Worm (Caenorhabditis elegans) whole organism, L1 larva: ENCODE measurements around the gene F18E9.8.

Experiments used
- C04F5.9 ChIP-seq: sonication (generic microtip); optimal IDR thresholded peaks from 2 replicates; lab custom pipeline; 2016; ENCODE audit warnings: missing genetic modification characterization, missing compliant biosample characterization
- F16B12.6 ChIP-seq: fragments of 150-350 bp; optimal IDR thresholded peaks from 2 replicates; lab custom pipeline; 2014; ENCODE audit warnings: missing biosample characterization, missing genetic modification characterization
- Y116A8C.19 ChIP-seq: sonication (generic microtip); optimal IDR thresholded peaks from 2 replicates; lab custom pipeline; 2016; ENCODE audit warnings: missing compliant biosample characterization, missing genetic modification characterization, borderline replicate concordance
- aha-1 ChIP-seq: fragments of 150-350 bp; optimal IDR thresholded peaks from 2 replicates; lab custom pipeline; 2014; ENCODE audit warnings: missing biosample characterization, missing genetic modification characterization
- alr-1 ChIP-seq: fragments of 200-800 bp; sonication (Bioruptor generic); optimal IDR thresholded peaks from 2 replicates; lab custom pipeline; 2018; ENCODE audit warnings: borderline replicate concordance, mild to moderate bottlenecking, missing genetic modification characterization, missing compliant biosample characterization
- aly-2 ChIP-seq: fragments of 150-350 bp; optimal IDR thresholded peaks from 2 replicates; lab custom pipeline; 2014; ENCODE audit warnings: missing biosample characterization, missing genetic modification characterization
- blmp-1 ChIP-seq: fragments of 150-350 bp; optimal IDR thresholded peaks from 2 replicates; lab custom pipeline; 2014; ENCODE audit warnings: missing biosample characterization, missing genetic modification characterization
- ceh-63 ChIP-seq: fragments of 200-800 bp; sonication (Bioruptor generic); optimal IDR thresholded peaks from 2 replicates; lab custom pipeline; 2018; ENCODE audit warnings: mild to moderate bottlenecking, missing genetic modification characterization, missing compliant biosample characterization
- ceh-82 ChIP-seq, 3 experiments: fragments of 150-350 bp in 1 of 3; sonication (generic microtip) in 2 of 3; optimal IDR thresholded peaks; 2 replicates each; lab custom pipeline; 2014 to 2017; ENCODE audit warnings: missing biosample characterization in 3 of 3, missing genetic modification characterization in 3 of 3
- ceh-90 ChIP-seq: sonication (generic microtip); optimal IDR thresholded peaks from 2 replicates; lab custom pipeline; 2016; ENCODE audit warnings: missing genetic modification characterization, missing compliant biosample characterization
- dpl-1 ChIP-seq, 3 experiments: fragments of 150-350 bp in 2 of 3; sonication (generic microtip) in 1 of 3; optimal IDR thresholded peaks; 2 replicates each; lab custom pipeline; 2014 to 2017; ENCODE audit warnings: missing biosample characterization in 3 of 3, missing genetic modification characterization in 3 of 3, missing genetic modification reagents in 3 of 3
- dsc-1 ChIP-seq: sonication (generic microtip); optimal IDR thresholded peaks from 2 replicates; lab custom pipeline; 2016; ENCODE audit warnings: mild to moderate bottlenecking, missing genetic modification characterization, missing compliant biosample characterization
- elt-2 ChIP-seq: sonication (generic microtip); optimal IDR thresholded peaks from 2 replicates; lab custom pipeline; 2016; ENCODE audit warnings: missing genetic modification characterization, mild to moderate bottlenecking, inconsistent platforms, missing compliant biosample characterization, missing genetic modification reagents
- elt-3 ChIP-seq, 6 experiments: fragments of 150-350 bp in 1 of 6; sonication (generic microtip); optimal IDR thresholded peaks; 2 replicates each; lab custom pipeline; 2017 to 2018; ENCODE audit warnings: missing biosample characterization in 6 of 6, missing genetic modification characterization in 6 of 6, inconsistent platforms in 1 of 6
- fkh-10 ChIP-seq: sonication (generic microtip); optimal IDR thresholded peaks from 2 replicates; lab custom pipeline; 2017; ENCODE audit warnings: missing biosample characterization, missing genetic modification reagents, missing genetic modification characterization
- fkh-4 ChIP-seq: sonication (generic microtip); optimal IDR thresholded peaks from 2 replicates; lab custom pipeline; 2016; ENCODE audit warnings: missing compliant biosample characterization, missing genetic modification characterization, borderline replicate concordance
- fos-1 ChIP-seq: fragments of 150-350 bp; optimal IDR thresholded peaks from 2 replicates; lab custom pipeline; 2014; ENCODE audit warnings: missing biosample characterization, missing genetic modification characterization
- grh-1 ChIP-seq: fragments of 200-800 bp; sonication (Bioruptor generic); IDR thresholded peaks from 2 replicates; pipeline ENCODE4 v1.3.6; 2022; ENCODE audit warnings: missing genetic modification reagents, missing genetic modification characterization, missing compliant biosample characterization
- hlh-17 ChIP-seq: fragments of 200-800 bp; sonication (Bioruptor generic); optimal IDR thresholded peaks from 2 replicates; lab custom pipeline; 2018; ENCODE audit warnings: missing genetic modification characterization, mild to moderate bottlenecking, missing compliant biosample characterization, moderate library complexity, borderline replicate concordance
- hlh-4 ChIP-seq: sonication (generic microtip); optimal IDR thresholded peaks from 2 replicates; lab custom pipeline; 2016; ENCODE audit warnings: mild to moderate bottlenecking, missing genetic modification characterization, missing compliant biosample characterization
- hpl-2 ChIP-seq: fragments of 150-350 bp; optimal IDR thresholded peaks from 2 replicates; lab custom pipeline; 2014; ENCODE audit warnings: missing biosample characterization, missing genetic modification reagents, missing genetic modification characterization
- irx-1 ChIP-seq: sonication (generic microtip); optimal IDR thresholded peaks from 2 replicates; lab custom pipeline; 2016; ENCODE audit warnings: missing genetic modification characterization, missing compliant biosample characterization
- isw-1 ChIP-seq: fragments of 200-800 bp; sonication (Bioruptor generic); IDR thresholded peaks from 2 replicates; pipeline ENCODE4 v1.3.6; 2022; ENCODE audit warnings: missing genetic modification characterization, missing compliant biosample characterization
- jun-1 ChIP-seq: fragments of 150-350 bp; optimal IDR thresholded peaks from 2 replicates; lab custom pipeline; 2014; ENCODE audit warnings: missing biosample characterization, missing genetic modification reagents, missing genetic modification characterization
- lin-13 ChIP-seq: fragments of 150-350 bp; optimal IDR thresholded peaks from 2 replicates; lab custom pipeline; 2014; ENCODE audit warnings: missing biosample characterization, missing genetic modification reagents, missing genetic modification characterization
- lin-14 ChIP-seq: fragments of 200-800 bp; sonication (Bioruptor generic); optimal IDR thresholded peaks from 2 replicates; lab custom pipeline; 2018; ENCODE audit warnings: mild to moderate bottlenecking, missing genetic modification characterization, moderate library complexity, missing compliant biosample characterization
- lin-15B ChIP-seq: fragments of 150-350 bp; sonication (generic microtip); optimal IDR thresholded peaks from 3 replicates; lab custom pipeline; 2014; ENCODE audit warnings: missing biosample characterization, missing genetic modification characterization
- lin-35 ChIP-seq, 2 experiments: fragments of 150-350 bp; optimal IDR thresholded peaks; 2 replicates each; lab custom pipeline; 2014; ENCODE audit warnings: missing biosample characterization in 2 of 2, missing genetic modification characterization in 2 of 2, missing genetic modification reagents in 2 of 2
- lir-3 ChIP-seq: sonication (generic microtip); optimal IDR thresholded peaks from 2 replicates; lab custom pipeline; 2016; ENCODE audit warnings: mild to moderate bottlenecking, missing genetic modification characterization, moderate library complexity, missing compliant biosample characterization; ENCODE audit not compliant: poor library complexity
- mab-9 ChIP-seq: fragments of 200-800 bp; sonication (Bioruptor generic); IDR thresholded peaks from 2 replicates; pipeline ENCODE4 v1.3.6; 2022; ENCODE audit warnings: missing genetic modification reagents, missing genetic modification characterization, missing compliant biosample characterization
- mef-2 ChIP-seq: fragments of 150-350 bp; optimal IDR thresholded peaks from 2 replicates; lab custom pipeline; 2014; ENCODE audit warnings: missing biosample characterization, missing genetic modification characterization
- mep-1 ChIP-seq: fragments of 150-350 bp; optimal IDR thresholded peaks from 2 replicates; lab custom pipeline; 2014; ENCODE audit warnings: missing biosample characterization, missing genetic modification characterization
- nhr-11 ChIP-seq: fragments of 150-350 bp; optimal IDR thresholded peaks from 2 replicates; lab custom pipeline; 2014; ENCODE audit warnings: missing biosample characterization, missing genetic modification characterization
- nhr-19 ChIP-seq: fragments of 200-800 bp; sonication (Bioruptor generic); conservative IDR thresholded peaks from 2 replicates; pipeline ENCODE4 v1.3.6; 2022; ENCODE audit warnings: missing genetic modification characterization, missing compliant biosample characterization
- nhr-28 ChIP-seq: fragments of 150-350 bp; optimal IDR thresholded peaks from 2 replicates; lab custom pipeline; 2014; ENCODE audit warnings: missing biosample characterization, missing genetic modification characterization
- nhr-84 ChIP-seq: sonication (generic microtip); optimal IDR thresholded peaks from 2 replicates; lab custom pipeline; 2017; ENCODE audit warnings: missing biosample characterization, missing genetic modification characterization
- nhr-85 ChIP-seq: sonication (generic microtip); peaks from one replicate; lab custom pipeline; 2016; ENCODE audit warnings: missing genetic modification characterization, inconsistent platforms, missing compliant biosample characterization
- nhr-90 ChIP-seq: sonication (generic microtip); optimal IDR thresholded peaks from 2 replicates; lab custom pipeline; 2016; ENCODE audit warnings: mild to moderate bottlenecking, missing genetic modification characterization, missing compliant biosample characterization; ENCODE audit not compliant: poor library complexity
- pag-3 ChIP-seq: sonication (generic microtip); optimal IDR thresholded peaks from 2 replicates; lab custom pipeline; 2017; ENCODE audit warnings: missing genetic modification characterization, mild to moderate bottlenecking, missing compliant biosample characterization, antibody characterized with exemption, borderline replicate concordance; ENCODE audit not compliant: insufficient read depth
- pax-3 ChIP-seq: fragments of 200-800 bp; sonication (Bioruptor generic); optimal IDR thresholded peaks from 2 replicates; lab custom pipeline; 2018; ENCODE audit warnings: mild to moderate bottlenecking, missing genetic modification characterization, moderate library complexity, missing compliant biosample characterization
- pqm-1 ChIP-seq: sonication (generic microtip); optimal IDR thresholded peaks from 3 replicates; lab custom pipeline; 2017; ENCODE audit warnings: missing biosample characterization, missing genetic modification characterization
- skn-1 ChIP-seq: fragments of 150-350 bp; optimal IDR thresholded peaks from 2 replicates; lab custom pipeline; 2014; ENCODE audit warnings: missing biosample characterization, missing genetic modification characterization
- snu-23 ChIP-seq: sonication (generic microtip); optimal IDR thresholded peaks from 2 replicates; lab custom pipeline; 2016; ENCODE audit warnings: missing genetic modification characterization, missing compliant biosample characterization
- swsn-7 ChIP-seq: sonication (generic microtip); optimal IDR thresholded peaks from 2 replicates; lab custom pipeline; 2016; ENCODE audit warnings: missing genetic modification characterization, missing compliant biosample characterization
- tbx-2 ChIP-seq: sonication (generic microtip); optimal IDR thresholded peaks from 2 replicates; lab custom pipeline; 2016; ENCODE audit warnings: missing genetic modification characterization, missing compliant biosample characterization
- tlp-1 ChIP-seq: fragments of 150-350 bp; optimal IDR thresholded peaks from 2 replicates; lab custom pipeline; 2014; ENCODE audit warnings: missing biosample characterization, missing genetic modification characterization
- unc-30 ChIP-seq: sonication (generic microtip); optimal IDR thresholded peaks from 2 replicates; lab custom pipeline; 2017; ENCODE audit warnings: missing biosample characterization, missing genetic modification characterization
- unc-62 ChIP-seq: fragments of 150-350 bp; optimal IDR thresholded peaks from 2 replicates; lab custom pipeline; 2014; ENCODE audit warnings: missing biosample characterization, missing genetic modification reagents, missing genetic modification characterization
- unc-86 ChIP-seq: sonication (generic microtip); optimal IDR thresholded peaks from 2 replicates; lab custom pipeline; 2016; ENCODE audit warnings: missing genetic modification characterization, missing compliant biosample characterization
- xbp-1 ChIP-seq: sonication (generic microtip); optimal IDR thresholded peaks from 2 replicates; lab custom pipeline; 2016; ENCODE audit warnings: missing genetic modification characterization, missing compliant biosample characterization
- zip-4 ChIP-seq: fragments of 200-800 bp; sonication (Bioruptor generic); optimal IDR thresholded peaks from 2 replicates; lab custom pipeline; 2018; ENCODE audit warnings: mild to moderate bottlenecking, missing genetic modification characterization, moderate library complexity, missing compliant biosample characterization
- ztf-11 ChIP-seq, 2 experiments: sonication (generic microtip); optimal IDR thresholded peaks; 2 replicates each; lab custom pipeline; 2016 to 2017; ENCODE audit warnings: missing genetic modification characterization in 2 of 2, missing biosample characterization in 1 of 2, missing compliant biosample characterization in 1 of 2

The F18E9.8 gene

DNA sequence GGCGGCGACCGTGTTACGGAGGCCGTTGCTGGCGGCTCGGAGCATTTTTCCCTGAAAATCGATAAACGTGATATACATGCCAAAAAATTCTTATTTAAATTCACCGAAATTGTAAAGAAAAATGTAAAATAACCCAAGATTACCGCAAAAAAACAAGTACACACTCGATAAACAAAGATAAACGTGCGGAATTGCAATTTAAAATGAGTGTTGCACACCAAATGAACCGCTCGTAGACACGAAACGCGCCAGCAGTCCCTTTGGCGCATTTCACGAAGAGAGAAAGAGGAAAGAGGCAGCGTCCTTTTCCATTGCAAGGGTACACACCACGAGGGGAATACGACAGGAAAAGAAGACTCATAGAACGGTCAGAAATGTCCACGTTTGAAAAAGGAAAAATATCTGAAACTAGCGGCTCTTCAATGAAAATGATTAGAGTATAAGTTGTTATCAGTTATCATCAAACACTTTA, 35.3 kb downstream of the F18E9.8 start, which contains the start of gene sdha-1:
sdha-1 (minus strand) TSS at position 51 of the 472 bp plus-strand sequence.
- no peak for TF ChIP-seq ceh-90 (tag; lab: Kevin White, UChicago)
- no peak for TF ChIP-seq hlh-4 (tag; lab: Kevin White, UChicago)
- TF ChIP-seq fkh-4 (tag; lab: Kevin White, UChicago): no peak
- peak; percentile 89 for TF ChIP-seq blmp-1 (tag; lab: Kevin White, UChicago)
- peak; percentile 89 for TF ChIP-seq tbx-2 (tag; lab: Kevin White, UChicago)
- TF ChIP-seq dsc-1 (tag; lab: Kevin White, UChicago): peak; percentile 76
- peak; percentile 98 for TF ChIP-seq nhr-19 (GFP tag; lab: Robert Waterston, UW)
- TF ChIP-seq hpl-2 (GFP tag; lab: Kevin White, UChicago): peak; percentile 4
- no peak for TF ChIP-seq unc-30 (tag; lab: Kevin White, UChicago)
- peak; percentile 91 for TF ChIP-seq xbp-1 (tag; lab: Kevin White, UChicago)
- TF ChIP-seq elt-3 (tag; optimal IDR thresholded peaks at IDR 0.05; lab: Kevin White, UChicago): peak in 3 of 6 experiments; percentile 42 to 87 (median 63)
- no peak for TF ChIP-seq Y116A8C.19 (tag; lab: Kevin White, UChicago)
- no peak for TF ChIP-seq nhr-28 (tag; lab: Kevin White, UChicago)
- TF ChIP-seq lin-13 (GFP tag; lab: Kevin White, UChicago): peak; percentile 70
- peak; percentile 70 for TF ChIP-seq lin-15B (tag; lab: Kevin White, UChicago)
- TF ChIP-seq lir-3 (tag; lab: Kevin White, UChicago): peak; percentile 62
- peak; percentile 84 for TF ChIP-seq jun-1
- TF ChIP-seq mep-1 (tag; lab: Kevin White, UChicago): peak; percentile 96
- TF ChIP-seq snu-23 (GFP tag; lab: Kevin White, UChicago): peak; percentile 96
- peak; percentile 66 to 82 (median 79) for TF ChIP-seq dpl-1 (GFP tag; optimal IDR thresholded peaks at IDR 0.05; lab: Kevin White, UChicago)
- TF ChIP-seq unc-86 (tag; lab: Kevin White, UChicago): peak; percentile 82
- no peak for TF ChIP-seq ceh-63 (GFP tag; lab: Kevin White, UChicago)
- TF ChIP-seq C04F5.9 (tag; lab: Kevin White, UChicago): peak; percentile 8
- peak; percentile 56 for TF ChIP-seq pag-3 (tag; lab: Kevin White, UChicago)
- TF ChIP-seq lin-35 (GFP tag; optimal IDR thresholded peaks at IDR 0.05; lab: Kevin White, UChicago): peak; percentile 77 to 91
- TF ChIP-seq lin-14 (GFP tag; lab: Kevin White, UChicago): peak; percentile 97
- TF ChIP-seq swsn-7 (tag; lab: Kevin White, UChicago): peak; percentile 93
- peak; percentile 41 for TF ChIP-seq F16B12.6
- peak; percentile 65 for TF ChIP-seq mef-2 (tag; lab: Kevin White, UChicago)
- TF ChIP-seq ztf-11 (tag; optimal IDR thresholded peaks at IDR 0.05; lab: Kevin White, UChicago): peak in 1 of 2 experiments; percentile 62
- peak; percentile 53 for TF ChIP-seq zip-4 (GFP tag; lab: Kevin White, UChicago)
- TF ChIP-seq isw-1 (GFP tag; lab: Robert Waterston, UW): peak; percentile 57
- TF ChIP-seq nhr-84 (tag; lab: Kevin White, UChicago): no peak
- no peak for TF ChIP-seq alr-1 (tag; lab: Kevin White, UChicago)
- peak; percentile 79 for TF ChIP-seq skn-1
- no peak for TF ChIP-seq hlh-17
- TF ChIP-seq pax-3 (tag; lab: Kevin White, UChicago): peak; percentile 61
- TF ChIP-seq fkh-10: peak; percentile 59
- peak; percentile 71 for TF ChIP-seq irx-1
- no peak for TF ChIP-seq pqm-1 (tag; lab: Kevin White, UChicago)
- no peak for TF ChIP-seq unc-62 (GFP tag; lab: Kevin White, UChicago)
- peak; percentile 88 for TF ChIP-seq aha-1
- peak; percentile 81 to 87 (median 86) for TF ChIP-seq ceh-82 (tag; optimal IDR thresholded peaks at IDR 0.05; lab: Kevin White, UChicago)
- TF ChIP-seq mab-9 (GFP tag; lab: Robert Waterston, UW): no peak; the same call in 1 of the 2 replicates
- peak; percentile 65 for TF ChIP-seq fos-1 (tag; lab: Kevin White, UChicago)
- peak; percentile 59 for TF ChIP-seq aly-2 (tag; lab: Kevin White, UChicago)
- TF ChIP-seq nhr-90 (tag; lab: Kevin White, UChicago): peak; percentile 90
- TF ChIP-seq nhr-85 (tag; lab: Kevin White, UChicago): peak; percentile 93
- peak; percentile 86 for TF ChIP-seq elt-2 (tag; lab: Kevin White, UChicago)
- TF ChIP-seq tlp-1 (tag; lab: Kevin White, UChicago): no peak
- peak; percentile 63 for TF ChIP-seq grh-1 (GFP tag; lab: Robert Waterston, UW)
- no peak for TF ChIP-seq nhr-11
